Worm (Caenorhabditis elegans) whole organism, L2 larva: ENCODE results near the gene F02H6.3.

Experiments used
- C34F6.9 ChIP-seq: fragments of 150-350 bp; optimal IDR thresholded peaks from 2 replicates; lab custom pipeline; 2014; ENCODE audit warnings: missing biosample characterization, missing genetic modification characterization
- F13H6.1 ChIP-seq: sonication (generic microtip); optimal IDR thresholded peaks from 2 replicates; lab custom pipeline; 2016; ENCODE audit warnings: missing genetic modification characterization, missing compliant biosample characterization
- R02D3.7 ChIP-seq: fragments of 150-350 bp; optimal IDR thresholded peaks from 2 replicates; lab custom pipeline; 2014; ENCODE audit warnings: missing biosample characterization, missing genetic modification characterization
- Y55F3AM.14 ChIP-seq: fragments of 200-800 bp; sonication (Bioruptor generic); optimal IDR thresholded peaks from 2 replicates; lab custom pipeline; 2018; ENCODE audit warnings: mild to moderate bottlenecking, missing genetic modification characterization, missing compliant biosample characterization
- ZK546.5 ChIP-seq: sonication (generic microtip); optimal IDR thresholded peaks from 2 replicates; lab custom pipeline; 2017; ENCODE audit warnings: missing biosample characterization, missing genetic modification characterization
- alr-1 ChIP-seq: fragments of 150-350 bp; optimal IDR thresholded peaks from 2 replicates; lab custom pipeline; 2014; ENCODE audit warnings: missing biosample characterization, missing genetic modification characterization
- aly-2 ChIP-seq: fragments of 150-350 bp; optimal IDR thresholded peaks from 2 replicates; lab custom pipeline; 2014; ENCODE audit warnings: missing biosample characterization, missing genetic modification characterization
- ama-1 ChIP-seq: fragments of 150-350 bp; optimal IDR thresholded peaks from 2 replicates; lab custom pipeline; 2018; ENCODE audit warnings: inconsistent platforms
- blmp-1 ChIP-seq: sonication (generic microtip); optimal IDR thresholded peaks from 2 replicates; lab custom pipeline; 2017; ENCODE audit warnings: missing genetic modification characterization, mild to moderate bottlenecking, missing compliant biosample characterization, antibody characterized with exemption, moderate library complexity; ENCODE audit not compliant: insufficient read depth
- ceh-16 ChIP-seq: fragments of 150-350 bp; optimal IDR thresholded peaks from 2 replicates; lab custom pipeline; 2014; ENCODE audit warnings: missing biosample characterization, missing genetic modification characterization
- ceh-82 ChIP-seq: fragments of 150-350 bp; optimal IDR thresholded peaks from 2 replicates; lab custom pipeline; 2014; ENCODE audit warnings: missing biosample characterization, missing genetic modification characterization
- crh-2 ChIP-seq: sonication (generic microtip); optimal IDR thresholded peaks from 2 replicates; lab custom pipeline; 2017; ENCODE audit warnings: missing biosample characterization, missing genetic modification characterization
- dmd-4 ChIP-seq: sonication (generic microtip); optimal IDR thresholded peaks from 2 replicates; lab custom pipeline; 2017; ENCODE audit warnings: missing biosample characterization, missing genetic modification characterization
- egl-27 ChIP-seq: sonication (generic microtip); optimal IDR thresholded peaks from 3 replicates; lab custom pipeline; 2017; ENCODE audit warnings: missing biosample characterization, missing genetic modification reagents, missing genetic modification characterization
- elt-1 ChIP-seq: fragments of 150-350 bp; optimal IDR thresholded peaks from 2 replicates; lab custom pipeline; 2014; ENCODE audit warnings: missing biosample characterization, missing genetic modification characterization
- elt-3 ChIP-seq: sonication (generic microtip); optimal IDR thresholded peaks from 2 replicates; lab custom pipeline; 2017; ENCODE audit warnings: missing biosample characterization, missing genetic modification characterization
- fos-1 ChIP-seq: fragments of 150-350 bp; optimal IDR thresholded peaks from 2 replicates; lab custom pipeline; 2014; ENCODE audit warnings: missing biosample characterization, missing genetic modification characterization
- gmeb-1 ChIP-seq: fragments of 150-350 bp; optimal IDR thresholded peaks from 2 replicates; lab custom pipeline; 2014; ENCODE audit warnings: missing biosample characterization, missing genetic modification characterization
- lin-11 ChIP-seq: fragments of 150-350 bp; sonication (generic microtip); optimal IDR thresholded peaks from 2 replicates; lab custom pipeline; 2014; ENCODE audit warnings: missing biosample characterization, missing genetic modification characterization, inconsistent platforms, mixed read lengths
- lin-13 ChIP-seq: fragments of 150-350 bp; optimal IDR thresholded peaks from 2 replicates; lab custom pipeline; 2014; ENCODE audit warnings: missing biosample characterization, missing genetic modification reagents, missing genetic modification characterization
- lin-39 ChIP-seq: fragments of 150-350 bp; optimal IDR thresholded peaks from 2 replicates; lab custom pipeline; 2014; ENCODE audit warnings: missing biosample characterization, missing genetic modification reagents, missing genetic modification characterization
- lsy-2 ChIP-seq, 2 experiments: fragments of 150-350 bp in 1 of 2; sonication (generic microtip) in 1 of 2; optimal IDR thresholded peaks; 2 replicates each; lab custom pipeline; 2014 to 2017; ENCODE audit warnings: missing biosample characterization in 2 of 2, missing genetic modification characterization in 2 of 2
- mab-5 ChIP-seq: fragments of 150-350 bp; optimal IDR thresholded peaks from 2 replicates; lab custom pipeline; 2014; ENCODE audit warnings: missing biosample characterization, missing genetic modification characterization
- mbf-1 ChIP-seq: sonication (generic microtip); optimal IDR thresholded peaks from 2 replicates; lab custom pipeline; 2017; ENCODE audit warnings: missing biosample characterization, missing genetic modification characterization
- mdl-1 ChIP-seq, 2 experiments: fragments of 150-350 bp in 1 of 2; sonication (generic microtip) in 1 of 2; optimal IDR thresholded peaks; 2 replicates each; lab custom pipeline; 2017; ENCODE audit warnings: missing biosample characterization in 2 of 2, missing genetic modification characterization in 2 of 2
- nhr-10 ChIP-seq: sonication (generic microtip); optimal IDR thresholded peaks from 2 replicates; lab custom pipeline; 2017; ENCODE audit warnings: missing biosample characterization, missing genetic modification characterization
- nhr-11 ChIP-seq: fragments of 150-350 bp; optimal IDR thresholded peaks from 2 replicates; lab custom pipeline; 2014; ENCODE audit warnings: missing biosample characterization, missing genetic modification characterization
- nhr-12 ChIP-seq: fragments of 150-350 bp; optimal IDR thresholded peaks from 2 replicates; lab custom pipeline; 2014; ENCODE audit warnings: missing biosample characterization, missing genetic modification characterization
- nhr-129 ChIP-seq: fragments of 150-350 bp; optimal IDR thresholded peaks from 2 replicates; lab custom pipeline; 2014; ENCODE audit warnings: missing biosample characterization, missing genetic modification characterization
- nhr-21 ChIP-seq: fragments of 150-350 bp; optimal IDR thresholded peaks from 2 replicates; lab custom pipeline; 2014; ENCODE audit warnings: missing biosample characterization, missing genetic modification characterization
- nhr-23 ChIP-seq: fragments of 150-350 bp; optimal IDR thresholded peaks from 2 replicates; lab custom pipeline; 2014; ENCODE audit warnings: missing biosample characterization, missing genetic modification reagents, missing genetic modification characterization
- nhr-237 ChIP-seq: fragments of 150-350 bp; optimal IDR thresholded peaks from 2 replicates; lab custom pipeline; 2014; ENCODE audit warnings: missing biosample characterization, missing genetic modification characterization
- nhr-25 ChIP-seq: fragments of 150-350 bp; sonication (generic microtip); optimal IDR thresholded peaks from 3 replicates; lab custom pipeline; 2014; ENCODE audit warnings: missing biosample characterization, missing genetic modification characterization
- nhr-6 ChIP-seq: fragments of 150-350 bp; optimal IDR thresholded peaks from 2 replicates; lab custom pipeline; 2014; ENCODE audit warnings: missing biosample characterization, missing genetic modification characterization
- nhr-77 ChIP-seq: fragments of 150-350 bp; optimal IDR thresholded peaks from 2 replicates; lab custom pipeline; 2014; ENCODE audit warnings: missing biosample characterization, missing genetic modification characterization
- peb-1 ChIP-seq: fragments of 150-350 bp; optimal IDR thresholded peaks from 2 replicates; lab custom pipeline; 2014; ENCODE audit warnings: missing biosample characterization, missing genetic modification characterization
- sem-4 ChIP-seq: fragments of 150-350 bp; optimal IDR thresholded peaks from 2 replicates; lab custom pipeline; 2014; ENCODE audit warnings: missing biosample characterization, missing genetic modification reagents, missing genetic modification characterization
- skn-1 ChIP-seq: sonication (generic microtip); optimal IDR thresholded peaks from 2 replicates; lab custom pipeline; 2017; ENCODE audit warnings: missing biosample characterization, missing genetic modification characterization
- sma-3 ChIP-seq: sonication (generic microtip); optimal IDR thresholded peaks from 2 replicates; lab custom pipeline; 2016; ENCODE audit warnings: missing genetic modification reagents, missing genetic modification characterization, missing compliant biosample characterization
- sma-9 ChIP-seq, 2 experiments: fragments of 150-350 bp in 1 of 2; sonication (generic microtip) in 1 of 2; optimal IDR thresholded peaks; 2 replicates each; lab custom pipeline; 2014 to 2016; ENCODE audit warnings: missing genetic modification characterization in 2 of 2, mild to moderate bottlenecking in 1 of 2, missing biosample characterization in 1 of 2, missing compliant biosample characterization in 1 of 2, missing genetic modification reagents in 1 of 2, moderate library complexity in 1 of 2
- snpc-4 ChIP-seq: fragments of 150-350 bp; optimal IDR thresholded peaks from 2 replicates; lab custom pipeline; 2014; ENCODE audit warnings: missing biosample characterization, missing genetic modification characterization
- unc-39 ChIP-seq: fragments of 150-350 bp; optimal IDR thresholded peaks from 2 replicates; lab custom pipeline; 2014; ENCODE audit warnings: missing biosample characterization, missing genetic modification characterization
- unc-55 ChIP-seq: fragments of 150-350 bp; sonication (generic microtip); optimal IDR thresholded peaks from 3 replicates; lab custom pipeline; 2014; ENCODE audit warnings: missing biosample characterization, missing genetic modification reagents, missing genetic modification characterization
- unc-62 ChIP-seq: fragments of 150-350 bp; optimal IDR thresholded peaks from 2 replicates; lab custom pipeline; 2014; ENCODE audit warnings: missing biosample characterization, missing genetic modification reagents, missing genetic modification characterization
- zag-1 ChIP-seq: fragments of 150-350 bp; optimal IDR thresholded peaks from 2 replicates; lab custom pipeline; 2014; ENCODE audit warnings: missing biosample characterization, missing genetic modification characterization
- ztf-1 ChIP-seq: fragments of 200-800 bp; sonication (Bioruptor generic); conservative IDR thresholded peaks from 2 replicates; pipeline ENCODE4 v1.3.6; 2022; ENCODE audit warnings: missing genetic modification characterization, missing compliant biosample characterization
- ztf-11 ChIP-seq: sonication (generic microtip); optimal IDR thresholded peaks from 2 replicates; lab custom pipeline; 2017; ENCODE audit warnings: missing biosample characterization, missing genetic modification characterization
- ztf-4 ChIP-seq: fragments of 150-350 bp; optimal IDR thresholded peaks from 2 replicates; lab custom pipeline; 2014; ENCODE audit warnings: missing biosample characterization, missing genetic modification characterization

The F02H6.3 gene

DNA sequence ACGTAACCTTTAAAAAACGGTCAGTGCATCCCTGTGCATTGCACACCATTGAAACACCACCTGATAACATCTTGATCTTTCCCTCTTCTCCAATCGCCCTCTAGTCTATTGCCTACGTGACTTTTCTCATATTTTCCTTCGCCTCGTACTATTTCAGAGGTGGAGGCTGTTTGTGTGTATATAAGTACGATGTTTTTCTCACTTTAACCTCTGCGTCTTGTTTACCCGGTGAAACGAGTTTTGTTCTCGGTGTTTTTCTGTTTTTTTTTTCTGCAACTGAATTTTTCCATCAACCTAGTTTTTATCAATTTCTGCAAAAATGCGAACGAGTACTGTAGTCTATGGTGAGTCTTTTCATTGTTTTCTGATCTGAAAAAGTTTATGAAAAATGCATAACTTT is 16.5 kb downstream of the F02H6.3 start, which contains the start of gene sqrd-1 (continued):
- TF ChIP-seq aly-2 (tag; lab: Kevin White, UChicago) (no peak), ceh-82 (tag; lab: Kevin White, UChicago) (no peak), C34F6.9 (peak; percentile 15), blmp-1 (no peak), unc-55 (GFP tag; lab: Kevin White, UChicago) (no peak), Y55F3AM.14 (GFP tag; lab: Kevin White, UChicago) (no peak), zag-1 (tag; lab: Kevin White, UChicago) (no peak), nhr-6 (tag; lab: Kevin White, UChicago) (no peak), mab-5 (tag; lab: Kevin White, UChicago) (no peak), ztf-11 (tag; lab: Kevin White, UChicago) (no peak), unc-62 (GFP tag; lab: Kevin White, UChicago) (no peak), mdl-1 (tag; optimal IDR thresholded peaks at IDR 0.05; lab: Kevin White, UChicago) (no peak), snpc-4 (tag; lab: Kevin White, UChicago) (no peak), F13H6.1 (peak; percentile 10), dmd-4 (tag; lab: Kevin White, UChicago) (no peak), nhr-21 (tag; lab: Kevin White, UChicago) (no peak), lin-13 (GFP tag; lab: Kevin White, UChicago) (no peak)

DNA sequence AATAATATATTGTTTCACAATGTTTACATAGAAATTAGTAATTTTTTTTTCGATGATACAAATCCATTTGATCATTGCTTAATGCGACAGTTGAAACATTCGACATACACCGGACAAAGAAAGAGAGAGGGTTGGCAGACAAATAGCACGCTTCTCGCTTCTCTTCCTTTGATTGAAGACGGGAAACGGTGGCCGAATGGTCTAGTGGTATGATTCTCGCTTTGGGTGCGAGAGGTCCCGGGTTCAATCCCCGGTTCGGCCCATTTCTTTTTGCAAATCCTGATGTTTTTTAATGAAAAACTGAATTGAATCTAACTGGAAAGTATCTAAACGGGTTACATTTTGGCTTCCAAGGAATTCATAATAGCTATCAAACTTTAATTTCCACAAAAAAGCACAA is 21.7 kb downstream of the F02H6.3 start:
- no peak for TF ChIP-seq C34F6.9
- no peak for TF ChIP-seq Y55F3AM.14 (GFP tag; lab: Kevin White, UChicago)
- TF ChIP-seq mbf-1 (tag; lab: Kevin White, UChicago) = no peak
- TF ChIP-seq gmeb-1 (tag; lab: Kevin White, UChicago) = peak; percentile 21
- TF ChIP-seq aly-2 (tag; lab: Kevin White, UChicago) = no peak
- TF ChIP-seq nhr-21 (tag; lab: Kevin White, UChicago) = no peak
- no peak for TF ChIP-seq ceh-16 (tag; lab: Kevin White, UChicago)
- peak; percentile 28 for TF ChIP-seq lin-13 (GFP tag; lab: Kevin White, UChicago)
- TF ChIP-seq nhr-23 (tag; lab: Kevin White, UChicago) = no peak
- no peak for TF ChIP-seq nhr-25 (tag; lab: Kevin White, UChicago)
- no peak for TF ChIP-seq alr-1
- no peak for TF ChIP-seq nhr-77
- TF ChIP-seq mdl-1 (tag; optimal IDR thresholded peaks at IDR 0.05; lab: Kevin White, UChicago) = no peak
- no peak for TF ChIP-seq lsy-2 (tag; optimal IDR thresholded peaks at IDR 0.05; lab: Kevin White, UChicago)
- no peak for TF ChIP-seq nhr-237 (tag; lab: Kevin White, UChicago)
- no peak for TF ChIP-seq mab-5 (tag; lab: Kevin White, UChicago)
- TF ChIP-seq elt-1 (tag; lab: Kevin White, UChicago) = no peak
- peak; percentile 2 for TF ChIP-seq lin-11
- no peak for TF ChIP-seq sem-4 (tag; lab: Kevin White, UChicago)
- no peak for TF ChIP-seq unc-62 (GFP tag; lab: Kevin White, UChicago)
- no peak for TF ChIP-seq ztf-4
- TF ChIP-seq ztf-1 (GFP tag; lab: Robert Waterston, UW) = no peak
- peak; percentile 43 for TF ChIP-seq unc-55 (GFP tag; lab: Kevin White, UChicago)
- no peak for TF ChIP-seq elt-3
- TF ChIP-seq dmd-4 (tag; lab: Kevin White, UChicago) = no peak
- TF ChIP-seq nhr-11 = no peak
- TF ChIP-seq snpc-4 (tag; lab: Kevin White, UChicago) = peak; percentile 24
- no peak for TF ChIP-seq ZK546.5
- no peak for TF ChIP-seq peb-1
- TF ChIP-seq unc-39 = no peak
- TF ChIP-seq blmp-1 = no peak
- no peak for TF ChIP-seq nhr-6 (tag; lab: Kevin White, UChicago)
- no peak for TF ChIP-seq nhr-10 (tag; lab: Kevin White, UChicago)
- no peak for TF ChIP-seq ztf-11 (tag; lab: Kevin White, UChicago)
- peak; percentile 85 for TF ChIP-seq nhr-129 (tag; lab: Kevin White, UChicago)
- TF ChIP-seq lin-39 = no peak
- no peak for TF ChIP-seq skn-1 (tag; lab: Kevin White, UChicago)
- peak; percentile 24 for TF ChIP-seq crh-2 (tag; lab: Kevin White, UChicago)
- no peak for TF ChIP-seq fos-1 (tag; lab: Kevin White, UChicago)
- peak; percentile 43 for TF ChIP-seq sma-3
- no peak for TF ChIP-seq ama-1
- TF ChIP-seq ceh-82 (tag; lab: Kevin White, UChicago) = no peak
- peak; percentile 32 for TF ChIP-seq sma-9 (GFP tag; optimal IDR thresholded peaks at IDR 0.05; lab: Kevin White, UChicago)
- no peak for TF ChIP-seq sma-9 (tag; optimal IDR thresholded peaks at IDR 0.05; lab: Kevin White, UChicago)
- TF ChIP-seq nhr-12 = no peak
- TF ChIP-seq R02D3.7 (tag; lab: Kevin White, UChicago) = no peak
- TF ChIP-seq zag-1 (tag; lab: Kevin White, UChicago) = no peak
- TF ChIP-seq F13H6.1 = peak; percentile 23
- no peak for TF ChIP-seq egl-27 (tag; lab: Kevin White, UChicago)
